Worm (Caenorhabditis elegans): ENCODE results near the gene F58F12.1.

Gene F58F12.1

ce11 chrII:6391195-6391594, 7.8 kb downstream of the F58F12.1 start, which contains the start of gene F58F12.3:
TSS of gene F58F12.3 (minus strand) at chrII:6391295.
- no peak for TF ChIP-seq F16B12.6 (tag; optimal IDR thresholded peaks at IDR 0.05)
- TF ChIP-seq tlp-1 (tag; optimal IDR thresholded peaks at IDR 0.05), result no peak
- TF ChIP-seq unc-62 (GFP tag; optimal IDR thresholded peaks at IDR 0.05), result no peak
- TF ChIP-seq ceh-63 (GFP tag; optimal IDR thresholded peaks at IDR 0.05), result no peak
- no peak for TF ChIP-seq ets-5 (GFP tag; IDR thresholded peaks at IDR 0.05)
- TF ChIP-seq unc-86 (tag; optimal IDR thresholded peaks at IDR 0.05), result no peak
- no peak for TF ChIP-seq hlh-17 (GFP tag; optimal IDR thresholded peaks at IDR 0.05; ENCODE audit: borderline replicate concordance)
- no peak for TF ChIP-seq snpc-4 (tag; optimal IDR thresholded peaks at IDR 0.05)

- TF ChIP-seq mdl-1 (tag; optimal IDR thresholded peaks at IDR 0.05) (no peak), rnt-1 (tag; optimal IDR thresholded peaks at IDR 0.05) (peak; percentile 24), lin-14 (GFP tag; optimal IDR thresholded peaks at IDR 0.05) (no peak)
These were observed 10.6 kb downstream of the F58F12.1 start for ce11 chrII:6394037-6394436.

ce11 chrII:6398406-6398805, 15.0 kb downstream of the F58F12.1 start, which contains the start of gene zig-10:
TSS of gene zig-10 (plus strand) at chrII:6398706.
- no peak for TF ChIP-seq efl-1 (optimal IDR thresholded peaks at IDR 0.05)
- no peak for TF ChIP-seq efl-1 (GFP tag; optimal IDR thresholded peaks at IDR 0.05 in 1 of 2)
- TF ChIP-seq elt-2 (tag; optimal IDR thresholded peaks at IDR 0.05), result no peak
- no peak for TF ChIP-seq nhr-47 (tag; optimal IDR thresholded peaks at IDR 0.05)

ce11 chrII:6401649-6402048, 18.2 kb downstream of the F58F12.1 start, which contains the start of gene btb-2:
TSS of gene btb-2 (plus strand) at chrII:6401949.
- TF ChIP-seq skn-1 (tag; optimal IDR thresholded peaks at IDR 0.05) (no peak), rnt-1 (tag; optimal IDR thresholded peaks at IDR 0.05) (no peak), ceh-63 (GFP tag; optimal IDR thresholded peaks at IDR 0.05) (no peak), fkh-8 (tag; optimal IDR thresholded peaks at IDR 0.05) (no peak), lin-13 (GFP tag; optimal IDR thresholded peaks at IDR 0.05) (no peak), nhr-28 (tag; optimal IDR thresholded peaks at IDR 0.05) (no peak), irx-1 (tag; optimal IDR thresholded peaks at IDR 0.05) (no peak), lir-3 (tag; optimal IDR thresholded peaks at IDR 0.05; ENCODE audit: poor library complexity) (no peak), ceh-82 (tag; optimal IDR thresholded peaks at IDR 0.05) (no peak), blmp-1 (tag; optimal IDR thresholded peaks at IDR 0.05) (no peak)

ce11 chrII:6403233-6403632, 19.8 kb downstream of the F58F12.1 start, which contains the start of gene T25D10.1:
TSS of gene T25D10.1 (plus strand) at chrII:6403401.
- TF ChIP-seq ama-1 (optimal IDR thresholded peaks at IDR 0.05) (no peak), elt-2 (tag; optimal IDR thresholded peaks at IDR 0.05) (peak; percentile 37), Y116A8C.19 (tag; optimal IDR thresholded peaks at IDR 0.05; ENCODE audit: borderline replicate concordance) (no peak), unc-98 (GFP tag; IDR thresholded peaks at IDR 0.05) (no peak), nhr-90 (tag; optimal IDR thresholded peaks at IDR 0.05; ENCODE audit: poor library complexity) (no peak)

ce11 chrII:6407279-6407678, 23.8 kb downstream of the F58F12.1 start, which contains the start of gene spp-11:
TSS of gene spp-11 (minus strand) at chrII:6407379.
- TF ChIP-seq lin-14 (GFP tag; optimal IDR thresholded peaks at IDR 0.05), result no peak
- no peak for TF ChIP-seq pax-3 (tag; optimal IDR thresholded peaks at IDR 0.05)
- no peak for TF ChIP-seq egl-13 (tag; optimal IDR thresholded peaks at IDR 0.05)
- no peak for TF ChIP-seq ztf-11 (tag; optimal IDR thresholded peaks at IDR 0.05)
- no peak for TF ChIP-seq nhr-11 (tag; optimal IDR thresholded peaks at IDR 0.05)
- TF ChIP-seq tbx-2 (tag; optimal IDR thresholded peaks at IDR 0.05), result no peak
- no peak for TF ChIP-seq snu-23 (GFP tag; optimal IDR thresholded peaks at IDR 0.05)
- no peak for TF ChIP-seq hpl-2 (GFP tag; optimal IDR thresholded peaks at IDR 0.05)
- TF ChIP-seq nhr-20 (tag; optimal IDR thresholded peaks at IDR 0.05), result no peak
- no peak for TF ChIP-seq unc-86 (tag; optimal IDR thresholded peaks at IDR 0.05)
- TF ChIP-seq grh-1 (GFP tag; IDR thresholded peaks at IDR 0.05), result no peak
- no peak for TF ChIP-seq ceh-90 (tag; optimal IDR thresholded peaks at IDR 0.05)

All from whole organism, L1 larva.